Fruit fly (Drosophila melanogaster) whole organism, embryonic: ENCODE measurements around the gene CG3040.

Experiments used
- Abd-B ChIP-seq: fragments of 200-800 bp; sonication (Bioruptor generic); optimal IDR thresholded peaks from 2 replicates; lab custom pipeline; 2018; ENCODE audit warnings: missing biosample characterization, mild to moderate bottlenecking, missing genetic modification characterization, moderate library complexity
- Ada2b ChIP-seq: fragments of 200-800 bp; sonication (Bioruptor generic); IDR thresholded peaks from 2 replicates; pipeline ENCODE4 v1.3.6; 2022; ENCODE audit warnings: missing biosample characterization, missing genetic modification characterization
- Antp ChIP-seq: fragments of 200-800 bp; sonication (Bioruptor generic); optimal IDR thresholded peaks from 3 replicates; lab custom pipeline; 2016; ENCODE audit warnings: missing biosample characterization, missing genetic modification characterization
- B-H1 ChIP-seq: fragments of 200-800 bp; sonication (Bioruptor generic); IDR thresholded peaks from 3 replicates; pipeline ENCODE4 v1.3.6; 2022; ENCODE audit warnings: missing biosample characterization, missing genetic modification characterization
- CG10147 ChIP-seq: fragments of 200-800 bp; sonication (Bioruptor generic); optimal IDR thresholded peaks from 2 replicates; lab custom pipeline; 2019; ENCODE audit warnings: missing biosample characterization, mild to moderate bottlenecking, missing genetic modification characterization, moderate library complexity
- CG10209 ChIP-seq: fragments of 200-800 bp; sonication (Bioruptor generic); optimal IDR thresholded peaks from 3 replicates; lab custom pipeline; 2017; ENCODE audit warnings: missing biosample characterization, mild to moderate bottlenecking, missing genetic modification characterization, missing genetic modification reagents
- CG10959 ChIP-seq: fragments of 200-800 bp; sonication (Bioruptor generic); IDR thresholded peaks from 2 replicates; pipeline ENCODE4 v1.3.6; 2022; ENCODE audit warnings: missing biosample characterization, missing genetic modification characterization
- CG12299 ChIP-seq: fragments of 200-800 bp; sonication (Bioruptor generic); optimal IDR thresholded peaks from 2 replicates; lab custom pipeline; 2018; ENCODE audit warnings: missing biosample characterization, mild to moderate bottlenecking, missing genetic modification characterization
- CG13894 ChIP-seq: fragments of 200-800 bp; sonication (Bioruptor generic); optimal IDR thresholded peaks from 3 replicates; lab custom pipeline; 2018; ENCODE audit warnings: missing biosample characterization, mild to moderate bottlenecking, missing genetic modification characterization, moderate library complexity
- CG14014 ChIP-seq: fragments of 200-800 bp; sonication (Bioruptor generic); IDR thresholded peaks from 2 replicates; pipeline ENCODE4 v1.3.6; 2022; ENCODE audit warnings: missing biosample characterization, missing genetic modification characterization
- CG14710 ChIP-seq: fragments of 200-800 bp; sonication (Bioruptor generic); optimal IDR thresholded peaks from 3 replicates; lab custom pipeline; 2019; ENCODE audit warnings: missing biosample characterization, mild to moderate bottlenecking, missing genetic modification characterization, moderate library complexity
- CG17359 ChIP-seq: fragments of 200-800 bp; sonication (Bioruptor generic); optimal IDR thresholded peaks from 3 replicates; lab custom pipeline; 2018; ENCODE audit warnings: missing biosample characterization, mild to moderate bottlenecking, missing genetic modification characterization, moderate library complexity
- CG1792 ChIP-seq: fragments of 200-800 bp; sonication (Bioruptor generic); optimal IDR thresholded peaks from 2 replicates; lab custom pipeline; 2016; ENCODE audit warnings: missing biosample characterization, missing genetic modification characterization
- CG2116 ChIP-seq: fragments of 200-800 bp; sonication (Bioruptor generic); optimal IDR thresholded peaks from 3 replicates; lab custom pipeline; 2018; ENCODE audit warnings: missing biosample characterization, mild to moderate bottlenecking, missing genetic modification characterization
- CG3065 ChIP-seq: fragments of 200-800 bp; sonication (Bioruptor generic); optimal IDR thresholded peaks from 2 replicates; lab custom pipeline; 2016; ENCODE audit warnings: missing biosample characterization, missing genetic modification characterization
- CG32767 ChIP-seq: fragments of 200-800 bp; sonication (Bioruptor generic); IDR thresholded peaks from 2 replicates; pipeline ENCODE4 v1.3.6; 2022; ENCODE audit warnings: missing biosample characterization, missing genetic modification characterization
- CG34224 ChIP-seq: fragments of 200-800 bp; sonication (Bioruptor generic); IDR thresholded peaks from 3 replicates; pipeline ENCODE4 v1.3.6; 2022; ENCODE audit warnings: missing biosample characterization, missing genetic modification characterization; ENCODE audit not compliant: partially characterized antibody
- CG4820 ChIP-seq: fragments of 200-800 bp; sonication (Bioruptor generic); optimal IDR thresholded peaks from 3 replicates; lab custom pipeline; 2016; ENCODE audit warnings: missing biosample characterization, missing genetic modification characterization
- CG6683 ChIP-seq: fragments of 200-800 bp; sonication (Bioruptor generic); optimal IDR thresholded peaks from 2 replicates; lab custom pipeline; 2017; ENCODE audit warnings: missing biosample characterization, mild to moderate bottlenecking, missing genetic modification characterization, missing genetic modification reagents
- CG7357 ChIP-seq: fragments of 200-800 bp; sonication (Bioruptor generic); IDR thresholded peaks from 3 replicates; pipeline ENCODE4 v1.3.6; 2022; ENCODE audit warnings: missing biosample characterization, missing genetic modification characterization
- CG7963 ChIP-seq: fragments of 200-800 bp; sonication (Bioruptor generic); IDR thresholded peaks from 3 replicates; pipeline ENCODE4 v1.3.6; 2022; ENCODE audit warnings: missing biosample characterization, missing genetic modification characterization; ENCODE audit not compliant: partially characterized antibody
- CG9876 ChIP-seq: fragments of 200-800 bp; sonication (Bioruptor generic); optimal IDR thresholded peaks from 2 replicates; lab custom pipeline; 2016; ENCODE audit warnings: missing biosample characterization, missing genetic modification characterization
- Dek ChIP-seq: fragments of 200-800 bp; sonication (Bioruptor generic); optimal IDR thresholded peaks from 3 replicates; lab custom pipeline; 2019; ENCODE audit warnings: missing biosample characterization, mild to moderate bottlenecking, missing genetic modification characterization, moderate library complexity
- HLHmδ ChIP-seq: fragments of 200-800 bp; sonication (Bioruptor generic); optimal IDR thresholded peaks from 2 replicates; lab custom pipeline; 2018; ENCODE audit warnings: missing biosample characterization, mild to moderate bottlenecking, missing genetic modification characterization, moderate library complexity
- Hand ChIP-seq: fragments of 200-800 bp; sonication (Bioruptor generic); optimal IDR thresholded peaks from 2 replicates; lab custom pipeline; 2017; ENCODE audit warnings: mild to moderate bottlenecking, missing biosample characterization, missing genetic modification reagents, missing genetic modification characterization
- Lhr ChIP-seq: fragments of 200-800 bp; sonication (Bioruptor generic); optimal IDR thresholded peaks from 3 replicates; lab custom pipeline; 2017; ENCODE audit warnings: mild to moderate bottlenecking, missing biosample characterization, missing genetic modification reagents, missing genetic modification characterization
- Med ChIP-seq: fragments of 200-800 bp; sonication (Bioruptor generic); peaks from one replicate; lab custom pipeline; 2016; ENCODE audit warnings: missing biosample characterization, missing genetic modification characterization, mild to moderate bottlenecking, inconsistent platforms, moderate library complexity
- Meics ChIP-seq: fragments of 200-800 bp; sonication (Bioruptor generic); optimal IDR thresholded peaks from 2 replicates; lab custom pipeline; 2017; ENCODE audit warnings: missing biosample characterization, mild to moderate bottlenecking, missing genetic modification characterization
- Oli ChIP-seq: fragments of 200-800 bp; sonication (Bioruptor generic); optimal IDR thresholded peaks from 2 replicates; lab custom pipeline; 2018; ENCODE audit warnings: missing biosample characterization, mild to moderate bottlenecking, missing genetic modification characterization, moderate library complexity
- TFAM ChIP-seq: fragments of 200-800 bp; sonication (Bioruptor generic); optimal IDR thresholded peaks from 2 replicates; lab custom pipeline; 2017; ENCODE audit warnings: missing biosample characterization, missing genetic modification characterization, inconsistent platforms
- Taf1 ChIP-seq: fragments of 200-800 bp; sonication (Bioruptor generic); IDR thresholded peaks from 2 replicates; pipeline ENCODE4 v1.3.6; 2022; ENCODE audit warnings: missing biosample characterization, missing genetic modification characterization
- crol ChIP-seq: fragments of 200-800 bp; sonication (Bioruptor generic); IDR thresholded peaks from 2 replicates; pipeline ENCODE4 v1.3.6; 2022; ENCODE audit warnings: missing biosample characterization, missing genetic modification characterization
- fd3F ChIP-seq: fragments of 200-800 bp; sonication (Bioruptor generic); optimal IDR thresholded peaks from 2 replicates; lab custom pipeline; 2018; ENCODE audit warnings: missing biosample characterization, mild to moderate bottlenecking, missing genetic modification characterization, moderate library complexity
- fd96Cb ChIP-seq: fragments of 200-800 bp; sonication (Bioruptor generic); optimal IDR thresholded peaks from 2 replicates; lab custom pipeline; 2018; ENCODE audit warnings: missing biosample characterization, mild to moderate bottlenecking, missing genetic modification characterization, moderate library complexity
- gsb ChIP-seq: fragments of 200-800 bp; sonication (Bioruptor generic); IDR thresholded peaks from 2 replicates; pipeline ENCODE4 v1.3.6; 2022; ENCODE audit warnings: missing biosample characterization, missing genetic modification characterization
- ind ChIP-seq: fragments of 200-800 bp; sonication (Bioruptor generic); optimal IDR thresholded peaks from 3 replicates; lab custom pipeline; 2016; ENCODE audit warnings: missing biosample characterization, missing genetic modification characterization
- knrl ChIP-seq: fragments of 200-800 bp; sonication (Bioruptor generic); IDR thresholded peaks from 3 replicates; pipeline ENCODE4 v1.3.6; 2022; ENCODE audit warnings: missing biosample characterization, missing genetic modification characterization; ENCODE audit not compliant: partially characterized antibody
- otp ChIP-seq: fragments of 200-800 bp; sonication (Bioruptor generic); IDR thresholded peaks from 3 replicates; pipeline ENCODE4, ENCODE4 v1.3.6; 2022; ENCODE audit warnings: missing biosample characterization, missing genetic modification characterization
- pho ChIP-seq: fragments of 200-800 bp; sonication (Bioruptor generic); optimal IDR thresholded peaks from 2 replicates; lab custom pipeline; 2016; ENCODE audit warnings: missing biosample characterization, missing genetic modification characterization
- pita ChIP-seq: fragments of 200-800 bp; sonication (Bioruptor generic); optimal IDR thresholded peaks from 2 replicates; lab custom pipeline; 2017; ENCODE audit warnings: missing biosample characterization, mild to moderate bottlenecking, missing genetic modification characterization
- pum ChIP-seq: fragments of 200-800 bp; sonication (Bioruptor generic); optimal IDR thresholded peaks from 2 replicates; lab custom pipeline; 2016; ENCODE audit warnings: missing biosample characterization, missing genetic modification characterization
- sc ChIP-seq, 3 experiments: fragments of >200 bp in 2 of 3; fragments of 200-800 bp in 1 of 3; sonication (Bioruptor generic) in 1 of 3; optimal IDR thresholded peaks; 2 replicates in 2 of 3; 3 replicates in 1 of 3; lab custom pipeline; 2017; ENCODE audit warnings: mild to moderate bottlenecking in 1 of 3, missing biosample characterization in 1 of 3, missing genetic modification characterization in 1 of 3, missing genetic modification reagents in 1 of 3
- sd ChIP-seq: fragments of 200-800 bp; sonication (Bioruptor generic); optimal IDR thresholded peaks from 3 replicates; lab custom pipeline; 2018; ENCODE audit warnings: missing biosample characterization, mild to moderate bottlenecking, missing genetic modification characterization, moderate library complexity
- tgo ChIP-seq: fragments of 200-800 bp; sonication (Bioruptor generic); IDR thresholded peaks from 3 replicates; pipeline ENCODE4 v1.3.6; 2022; ENCODE audit warnings: missing biosample characterization, missing genetic modification characterization
- tll ChIP-seq, 2 experiments: fragments of 200-800 bp in 1 of 2; fragments of >200 bp in 1 of 2; sonication (Bioruptor generic) in 1 of 2; optimal IDR thresholded peaks; 2 replicates each; lab custom pipeline; 2017 to 2019; ENCODE audit warnings: missing biosample characterization in 2 of 2, missing genetic modification characterization in 2 of 2, mild to moderate bottlenecking in 1 of 2, moderate library complexity in 1 of 2
- trem ChIP-seq: fragments of 200-800 bp; optimal IDR thresholded peaks from 3 replicates; lab custom pipeline; 2019; ENCODE audit warnings: missing biosample characterization, mild to moderate bottlenecking, missing genetic modification characterization, moderate library complexity
- unpg ChIP-seq: fragments of 200-800 bp; sonication (Bioruptor generic); optimal IDR thresholded peaks from 3 replicates; lab custom pipeline; 2018; ENCODE audit warnings: missing biosample characterization, mild to moderate bottlenecking, missing genetic modification characterization, moderate library complexity
- zfh1 ChIP-seq: fragments of 200-800 bp; sonication (Bioruptor generic); IDR thresholded peaks from 3 replicates; pipeline ENCODE4 v1.3.6; 2022; ENCODE audit warnings: missing biosample characterization, missing genetic modification characterization

Gene CG3040

dm6 chrX:6997653-6998491, 24.7 kb upstream of the CG3040 start (continued):
- TF ChIP-seq CG13894 (tag; lab: Kevin White, UChicago) (no peak), TFAM (GFP tag; lab: Kevin White, UChicago) (no peak), CG32767 (GFP tag; lab: Robert Waterston, UW) (no peak), fd96Cb (tag; lab: Kevin White, UChicago) (peak; percentile 39), CG10959 (GFP tag; lab: Robert Waterston, UW) (peak; percentile 55; the same call in 1 of the 2 replicates), CG3065 (GFP tag; lab: Kevin White, UChicago) (no peak), Ada2b (GFP tag; lab: Robert Waterston, UW) (no peak), fd3F (no peak), Taf1 (no peak), pho (GFP tag; lab: Kevin White, UChicago) (no peak), pum (GFP tag; lab: Kevin White, UChicago) (no peak), Hand (GFP tag; lab: Kevin White, UChicago) (no peak), HLHmδ (no peak), CG14014 (GFP tag; lab: Robert Waterston, UW) (no peak), B-H1 (GFP tag; lab: Robert Waterston, UW) (no peak), sd (tag; lab: Kevin White, UChicago) (no peak), Med (GFP tag; lab: Kevin White, UChicago) (peak; percentile 79), CG10209 (no peak), tll (GFP tag; optimal IDR thresholded peaks at IDR 0.05; lab: Kevin White, UChicago) (no peak), CG6683 (GFP tag; lab: Kevin White, UChicago) (no peak), Antp (GFP tag; lab: Kevin White, UChicago) (no peak), tgo (GFP tag; lab: Robert Waterston, UW) (no peak), gsb (no peak), CG14710 (tag; lab: Kevin White, UChicago) (peak; percentile 40), CG7963 (GFP tag; lab: Robert Waterston, UW) (no peak), CG34224 (no peak), pita (no peak), CG9876 (GFP tag; lab: Kevin White, UChicago) (no peak), knrl (GFP tag; lab: Robert Waterston, UW) (no peak), Abd-B (GFP tag; lab: Kevin White, UChicago) (peak; percentile 35), unpg (GFP tag; lab: Kevin White, UChicago) (peak; percentile 4), Meics (GFP tag; lab: Kevin White, UChicago) (no peak), CG10147 (GFP tag; lab: Kevin White, UChicago) (no peak), trem (tag; lab: Kevin White, UChicago) (peak; percentile 39), CG7357 (GFP tag; lab: Robert Waterston, UW) (no peak), zfh1 (no peak), sc (optimal IDR thresholded peaks at IDR 0.05; lab: Kevin White, UChicago) (no peak), sc (GFP tag; optimal IDR thresholded peaks at IDR 0.05; lab: Kevin White, UChicago) (peak; percentile 32), ind (GFP tag; lab: Kevin White, UChicago) (peak; percentile 1), crol (GFP tag; lab: Robert Waterston, UW) (peak; percentile 47), Lhr (GFP tag; lab: Kevin White, UChicago) (peak; percentile 19), CG1792 (GFP tag; lab: Kevin White, UChicago) (no peak), Dek (tag; lab: Kevin White, UChicago) (no peak), CG2116 (peak; percentile 13), Oli (peak; percentile 61), CG17359 (tag; lab: Kevin White, UChicago) (peak; percentile 31), CG12299 (tag; lab: Kevin White, UChicago) (no peak), CG4820 (peak; percentile 0), otp (no peak)
